Worm (Caenorhabditis elegans) whole organism, mixed stage, embryonic: Measurements from ENCODE around the gene T01D1.3.

Source experiments
- M03D4.4 ChIP-seq: sonication (generic microtip); optimal IDR thresholded peaks from 2 replicates; lab custom pipeline; 2017; ENCODE audit warnings: mild to moderate bottlenecking, missing genetic modification characterization, missing compliant biosample characterization
- blmp-1 ChIP-seq: fragments of 150-350 bp; optimal IDR thresholded peaks from 2 replicates; lab custom pipeline; 2014; ENCODE audit warnings: missing biosample characterization, missing genetic modification characterization
- ceh-39 ChIP-seq: fragments of 150-350 bp; optimal IDR thresholded peaks from 2 replicates; lab custom pipeline; 2014; ENCODE audit warnings: missing biosample characterization, missing genetic modification characterization
- ceh-43 ChIP-seq: fragments of 200-800 bp; sonication (Bioruptor generic); optimal IDR thresholded peaks from 2 replicates; lab custom pipeline; 2018; ENCODE audit warnings: mild to moderate bottlenecking, missing genetic modification characterization, moderate library complexity, missing compliant biosample characterization
- ceh-83 ChIP-seq: fragments of 200-800 bp; sonication (Bioruptor generic); optimal IDR thresholded peaks from 2 replicates; lab custom pipeline; 2018; ENCODE audit warnings: mild to moderate bottlenecking, missing genetic modification characterization, missing compliant biosample characterization
- ces-1 ChIP-seq: fragments of 150-350 bp; optimal IDR thresholded peaks from 2 replicates; lab custom pipeline; 2014; ENCODE audit warnings: missing biosample characterization, missing genetic modification reagents, missing genetic modification characterization
- cnd-1 ChIP-seq: fragments of 200-800 bp; sonication (Bioruptor generic); optimal IDR thresholded peaks from 2 replicates; lab custom pipeline; 2018; ENCODE audit warnings: mild to moderate bottlenecking, missing genetic modification characterization, missing compliant biosample characterization
- drap-1 ChIP-seq: fragments of 200-800 bp; sonication (Bioruptor generic); optimal IDR thresholded peaks from 3 replicates; lab custom pipeline; 2018; ENCODE audit warnings: mild to moderate bottlenecking, missing genetic modification characterization, missing compliant biosample characterization
- elt-1 ChIP-seq: sonication (generic microtip); optimal IDR thresholded peaks from 2 replicates; lab custom pipeline; 2017; ENCODE audit warnings: missing genetic modification characterization, mild to moderate bottlenecking, missing compliant biosample characterization, antibody characterized with exemption, moderate library complexity, borderline replicate concordance; ENCODE audit not compliant: insufficient read depth
- elt-3 ChIP-seq: fragments of 150-350 bp; optimal IDR thresholded peaks from 2 replicates; lab custom pipeline; 2014; ENCODE audit warnings: missing biosample characterization, missing genetic modification characterization
- flh-1 ChIP-seq: fragments of 200-800 bp; sonication (Bioruptor generic); optimal IDR thresholded peaks from 2 replicates; lab custom pipeline; 2018; ENCODE audit warnings: mild to moderate bottlenecking, missing genetic modification characterization, moderate library complexity, missing compliant biosample characterization
- ham-2 ChIP-seq: fragments of 200-800 bp; sonication (Bioruptor generic); optimal IDR thresholded peaks from 2 replicates; lab custom pipeline; 2018; ENCODE audit warnings: mild to moderate bottlenecking, missing genetic modification characterization, missing compliant biosample characterization
- hlh-1 ChIP-seq: fragments of 150-350 bp; optimal IDR thresholded peaks from 2 replicates; lab custom pipeline; 2014; ENCODE audit warnings: missing biosample characterization, missing genetic modification reagents, missing genetic modification characterization
- lin-13 ChIP-seq: fragments of 150-350 bp; optimal IDR thresholded peaks from 2 replicates; lab custom pipeline; 2014; ENCODE audit warnings: missing biosample characterization, missing genetic modification characterization
- lsy-2 ChIP-seq: fragments of 150-350 bp; optimal IDR thresholded peaks from 2 replicates; lab custom pipeline; 2014; ENCODE audit warnings: missing biosample characterization, missing genetic modification characterization
- mab-5 ChIP-seq: fragments of 150-350 bp; optimal IDR thresholded peaks from 2 replicates; lab custom pipeline; 2014; ENCODE audit warnings: missing biosample characterization, missing genetic modification characterization
- mep-1 ChIP-seq: fragments of 150-350 bp; optimal IDR thresholded peaks from 2 replicates; lab custom pipeline; 2017; ENCODE audit warnings: missing biosample characterization, missing genetic modification reagents, missing genetic modification characterization, inconsistent platforms
- mls-2 ChIP-seq: sonication (generic microtip); optimal IDR thresholded peaks from 2 replicates; lab custom pipeline; 2016; ENCODE audit warnings: mild to moderate bottlenecking, missing genetic modification characterization, moderate library complexity, missing compliant biosample characterization
- nhr-12 ChIP-seq: fragments of 150-350 bp; optimal IDR thresholded peaks from 2 replicates; lab custom pipeline; 2014; ENCODE audit warnings: missing biosample characterization, missing genetic modification characterization
- nhr-2 ChIP-seq: fragments of 150-350 bp; optimal IDR thresholded peaks from 2 replicates; lab custom pipeline; 2014; ENCODE audit warnings: missing biosample characterization, missing genetic modification characterization
- nhr-28 ChIP-seq: fragments of 150-350 bp; optimal IDR thresholded peaks from 2 replicates; lab custom pipeline; 2014; ENCODE audit warnings: missing biosample characterization, missing genetic modification characterization
- nhr-76 ChIP-seq: sonication (generic microtip); optimal IDR thresholded peaks from 2 replicates; lab custom pipeline; 2017; ENCODE audit warnings: missing biosample characterization, missing genetic modification characterization
- pha-4 ChIP-seq: fragments of 150-350 bp; optimal IDR thresholded peaks from 2 replicates; lab custom pipeline; 2018; ENCODE audit warnings: missing biosample characterization, missing genetic modification reagents, missing genetic modification characterization
- snpc-4 ChIP-seq: fragments of 150-350 bp; optimal IDR thresholded peaks from 2 replicates; lab custom pipeline; 2014; ENCODE audit warnings: missing biosample characterization, missing genetic modification characterization
- sptf-1 ChIP-seq: sonication (generic microtip); optimal IDR thresholded peaks from 2 replicates; lab custom pipeline; 2017; ENCODE audit warnings: mild to moderate bottlenecking, missing genetic modification characterization, moderate library complexity, missing compliant biosample characterization
- tbx-8 ChIP-seq: fragments of 200-800 bp; sonication (Bioruptor generic); optimal IDR thresholded peaks from 2 replicates; lab custom pipeline; 2018; ENCODE audit warnings: mild to moderate bottlenecking, missing genetic modification characterization, moderate library complexity, missing compliant biosample characterization
- unc-120 ChIP-seq: sonication (generic microtip); optimal IDR thresholded peaks from 2 replicates; lab custom pipeline; 2017; ENCODE audit warnings: missing genetic modification characterization, missing compliant biosample characterization; ENCODE audit not compliant: poor library complexity, severe bottlenecking
- unc-39 ChIP-seq: fragments of 150-350 bp; optimal IDR thresholded peaks from 2 replicates; lab custom pipeline; 2014; ENCODE audit warnings: missing biosample characterization, missing genetic modification characterization
- unc-62 ChIP-seq: fragments of 150-350 bp; optimal IDR thresholded peaks from 2 replicates; lab custom pipeline; 2014; ENCODE audit warnings: missing biosample characterization, missing genetic modification reagents, missing genetic modification characterization
- ztf-11 ChIP-seq: fragments of 150-350 bp; optimal IDR thresholded peaks from 2 replicates; lab custom pipeline; 2014; ENCODE audit warnings: missing biosample characterization, missing genetic modification characterization

The T01D1.3 gene

ce11 chrII:175868-176267, at the start of gene T01D1.3:
T01D1.3 (minus strand) TSS chrII:175968.
- TF ChIP-seq ham-2 (GFP tag; lab: Kevin White, UChicago) (no peak), mls-2 (tag; lab: Kevin White, UChicago) (no peak), nhr-12 (tag; lab: Kevin White, UChicago) (no peak), ceh-83 (GFP tag; lab: Kevin White, UChicago) (no peak), mab-5 (no peak), cnd-1 (no peak), M03D4.4 (tag; lab: Kevin White, UChicago) (no peak), snpc-4 (tag; lab: Kevin White, UChicago) (no peak), drap-1 (GFP tag; lab: Kevin White, UChicago) (no peak), lsy-2 (tag; lab: Kevin White, UChicago) (no peak), flh-1 (GFP tag; lab: Kevin White, UChicago) (no peak), ceh-39 (tag; lab: Kevin White, UChicago) (no peak), blmp-1 (tag; lab: Kevin White, UChicago) (no peak), nhr-28 (no peak), ztf-11 (tag; lab: Kevin White, UChicago) (no peak), pha-4 (tag; lab: Kevin White, UChicago) (no peak), nhr-76 (tag; lab: Kevin White, UChicago) (no peak), hlh-1 (tag; lab: Kevin White, UChicago) (no peak), unc-39 (tag; lab: Kevin White, UChicago) (no peak), sptf-1 (tag; lab: Kevin White, UChicago) (no peak)

ce11 chrII:221212-221611, 45.4 kb upstream of the T01D1.3 start:
- TF ChIP-seq tbx-8 (GFP tag; lab: Kevin White, UChicago) (no peak), elt-1 (no peak), flh-1 (GFP tag; lab: Kevin White, UChicago) (no peak), ztf-11 (tag; lab: Kevin White, UChicago) (peak; percentile 18), ceh-43 (GFP tag; lab: Kevin White, UChicago) (no peak), ces-1 (GFP tag; lab: Kevin White, UChicago) (no peak), mab-5 (no peak), unc-39 (tag; lab: Kevin White, UChicago) (no peak), mls-2 (tag; lab: Kevin White, UChicago) (peak; percentile 53), sptf-1 (tag; lab: Kevin White, UChicago) (peak; percentile 43), nhr-2 (no peak), unc-120 (tag; lab: Kevin White, UChicago) (peak; percentile 60), drap-1 (GFP tag; lab: Kevin White, UChicago) (no peak), lin-13 (tag; lab: Kevin White, UChicago) (no peak), pha-4 (tag; lab: Kevin White, UChicago) (no peak), cnd-1 (no peak), unc-62 (GFP tag; lab: Kevin White, UChicago) (peak; percentile 94), nhr-76 (tag; lab: Kevin White, UChicago) (no peak), hlh-1 (tag; lab: Kevin White, UChicago) (peak; percentile 68), ham-2 (GFP tag; lab: Kevin White, UChicago) (peak; percentile 61), elt-3 (no peak), mep-1 (tag; lab: Kevin White, UChicago) (no peak)
- TF ChIP-seq, all 35 proteins: peak for 7

- TF ChIP-seq mls-2 (tag; lab: Kevin White, UChicago) (no peak), ceh-43 (GFP tag; lab: Kevin White, UChicago) (no peak), cnd-1 (no peak), M03D4.4 (tag; lab: Kevin White, UChicago) (no peak), ztf-11 (tag; lab: Kevin White, UChicago) (no peak)
- TF ChIP-seq, all 35 proteins: peak for 0
Observed at ce11 chrII:220602-221001, 44.8 kb upstream of the T01D1.3 start, which contains the start of gene ubxn-3. ubxn-3 (minus strand) TSS chrII:220667.

- no peak for TF ChIP-seq unc-120 (tag; lab: Kevin White, UChicago)
- TF ChIP-seq ham-2 (GFP tag; lab: Kevin White, UChicago), result peak; percentile 21
- TF ChIP-seq lin-13 (tag; lab: Kevin White, UChicago), result no peak
Observed at ce11 chrII:219846-220503, 44.2 kb upstream of the T01D1.3 start.
